Worm (Caenorhabditis elegans) whole organism, L4 larva: ENCODE measurements around the gene F43E2.11.
A peak's percentile ranks its signal among the peaks of the same experiment; 100 is the strongest.

Experiments
- D1046.2 ChIP-seq: fragments of 200-800 bp; sonication (Bioruptor generic); IDR thresholded peaks from 2 replicates; pipeline ENCODE4 v1.3.6; 2022; ENCODE audit warnings: missing genetic modification characterization, missing compliant biosample characterization
- F37D6.2 ChIP-seq: sonication (generic microtip); optimal IDR thresholded peaks from 2 replicates; lab custom pipeline; 2016; ENCODE audit warnings: mild to moderate bottlenecking, missing genetic modification characterization, missing compliant biosample characterization
- Y48G9A.11 ChIP-seq: fragments of 200-800 bp; sonication (Bioruptor generic); IDR thresholded peaks from 2 replicates; pipeline ENCODE4 v1.3.6; 2022; ENCODE audit warnings: missing genetic modification reagents, missing genetic modification characterization, missing compliant biosample characterization
- Y75B8A.6 ChIP-seq: fragments of 200-800 bp; sonication (Bioruptor generic); IDR thresholded peaks from 2 replicates; pipeline ENCODE4 v1.3.6; 2022; ENCODE audit warnings: missing genetic modification reagents, missing genetic modification characterization, missing compliant biosample characterization
- aha-1 ChIP-seq: fragments of 150-350 bp; peaks from one replicate; lab custom pipeline; 2014; ENCODE audit warnings: missing biosample characterization, missing genetic modification characterization
- aly-2 ChIP-seq: sonication (generic microtip); optimal IDR thresholded peaks from 2 replicates; lab custom pipeline; 2018; ENCODE audit warnings: missing biosample characterization, missing genetic modification characterization
- ama-1 ChIP-seq: fragments of 150-350 bp; optimal IDR thresholded peaks from 2 replicates; lab custom pipeline; 2014; ENCODE audit warnings: inconsistent platforms, mixed read lengths
- arid-1 ChIP-seq: fragments of 200-800 bp; sonication (Bioruptor generic); conservative IDR thresholded peaks from 2 replicates; pipeline ENCODE4 v1.3.6; 2022; ENCODE audit warnings: missing genetic modification reagents, missing genetic modification characterization, missing compliant biosample characterization
- attf-4 ChIP-seq: sonication (generic microtip); optimal IDR thresholded peaks from 3 replicates; lab custom pipeline; 2017; ENCODE audit warnings: missing biosample characterization, missing genetic modification characterization
- ceh-20 ChIP-seq: fragments of 200-800 bp; sonication (Bioruptor generic); IDR thresholded peaks from 2 replicates; pipeline ENCODE4 v1.3.6; 2022; ENCODE audit warnings: missing genetic modification reagents, missing genetic modification characterization, missing compliant biosample characterization
- ceh-28 ChIP-seq: fragments of 150-350 bp; optimal IDR thresholded peaks from 2 replicates; lab custom pipeline; 2014; ENCODE audit warnings: missing biosample characterization, missing genetic modification reagents, missing genetic modification characterization
- ceh-44 ChIP-seq: fragments of 200-800 bp; sonication (Bioruptor generic); IDR thresholded peaks from 2 replicates; pipeline ENCODE4 v1.3.6; 2022; ENCODE audit warnings: missing genetic modification reagents, missing genetic modification characterization, missing compliant biosample characterization
- ceh-62 ChIP-seq: sonication (generic microtip); optimal IDR thresholded peaks from 2 replicates; lab custom pipeline; 2017; ENCODE audit warnings: missing biosample characterization, missing genetic modification characterization
- ceh-82 ChIP-seq: sonication (generic microtip); optimal IDR thresholded peaks from 2 replicates; lab custom pipeline; 2017; ENCODE audit warnings: missing biosample characterization, missing genetic modification characterization
- cey-2 ChIP-seq: sonication (generic microtip); optimal IDR thresholded peaks from 3 replicates; lab custom pipeline; 2017; ENCODE audit warnings: missing genetic modification characterization, mild to moderate bottlenecking, missing compliant biosample characterization, antibody characterized with exemption, borderline replicate concordance; ENCODE audit not compliant: insufficient read depth
- daf-12 ChIP-seq: fragments of 150-350 bp; optimal IDR thresholded peaks from 2 replicates; lab custom pipeline; 2014; ENCODE audit warnings: missing biosample characterization, missing genetic modification reagents, missing genetic modification characterization
- daf-8 ChIP-seq: fragments of 200-800 bp; sonication (Bioruptor generic); IDR thresholded peaks from 2 replicates; pipeline ENCODE4 v1.3.6; 2022; ENCODE audit warnings: missing genetic modification characterization, missing compliant biosample characterization
- dmd-6 ChIP-seq: fragments of 200-800 bp; sonication (Bioruptor generic); IDR thresholded peaks from 2 replicates; pipeline ENCODE4 v1.3.6; 2022; ENCODE audit warnings: missing genetic modification reagents, missing genetic modification characterization, missing compliant biosample characterization
- dmd-8 ChIP-seq: fragments of 200-800 bp; sonication (Bioruptor generic); IDR thresholded peaks from 2 replicates; pipeline ENCODE4 v1.3.6; 2022; ENCODE audit warnings: missing genetic modification characterization, missing compliant biosample characterization
- dpl-1 ChIP-seq: fragments of 150-350 bp; optimal IDR thresholded peaks from 2 replicates; lab custom pipeline; 2014; ENCODE audit warnings: missing biosample characterization, missing genetic modification reagents, missing genetic modification characterization
- egl-43 ChIP-seq: fragments of 200-800 bp; sonication (Bioruptor generic); IDR thresholded peaks from 2 replicates; pipeline ENCODE4 v1.3.6; 2022; ENCODE audit warnings: missing genetic modification reagents, missing genetic modification characterization, missing compliant biosample characterization
- fkh-10 ChIP-seq: fragments of 150-350 bp; optimal IDR thresholded peaks from 2 replicates; lab custom pipeline; 2014; ENCODE audit warnings: missing biosample characterization, missing genetic modification reagents, missing genetic modification characterization
- gei-8 ChIP-seq: fragments of 200-800 bp; sonication (Bioruptor generic); optimal IDR thresholded peaks from 2 replicates; lab custom pipeline; 2018; ENCODE audit warnings: mild to moderate bottlenecking, missing genetic modification characterization, missing compliant biosample characterization
- hlh-30 ChIP-seq: sonication (generic microtip); optimal IDR thresholded peaks from 2 replicates; lab custom pipeline; 2017; ENCODE audit warnings: antibody characterized with exemption, mild to moderate bottlenecking, missing genetic modification characterization, missing compliant biosample characterization; ENCODE audit not compliant: insufficient read depth
- lim-7 ChIP-seq: fragments of 200-800 bp; sonication (Bioruptor generic); IDR thresholded peaks from 2 replicates; pipeline ENCODE4 v1.3.6; 2022; ENCODE audit warnings: missing genetic modification characterization, missing compliant biosample characterization
- lin-13 ChIP-seq: fragments of 150-350 bp; optimal IDR thresholded peaks from 2 replicates; lab custom pipeline; 2014; ENCODE audit warnings: missing biosample characterization, missing genetic modification reagents, missing genetic modification characterization
- lin-38 ChIP-seq: fragments of 200-800 bp; sonication (Bioruptor generic); IDR thresholded peaks from 2 replicates; pipeline ENCODE4 v1.3.6; 2022; ENCODE audit warnings: missing genetic modification reagents, missing genetic modification characterization, missing compliant biosample characterization
- lsy-2 ChIP-seq, 2 experiments: fragments of 150-350 bp in 1 of 2; sonication (generic microtip) in 1 of 2; optimal IDR thresholded peaks; 2 replicates each; lab custom pipeline; 2014 to 2017; ENCODE audit warnings: missing biosample characterization in 2 of 2, missing genetic modification characterization in 2 of 2
- mdl-1 ChIP-seq, 2 experiments: fragments of 150-350 bp in 1 of 2; sonication (generic microtip) in 1 of 2; optimal IDR thresholded peaks; 2 replicates each; lab custom pipeline; 2014 to 2017; ENCODE audit warnings: missing biosample characterization in 2 of 2, missing genetic modification characterization in 2 of 2
- mep-1 ChIP-seq: fragments of 150-350 bp; sonication (generic microtip); optimal IDR thresholded peaks from 3 replicates; lab custom pipeline; 2014; ENCODE audit warnings: missing biosample characterization, missing genetic modification characterization
- mes-2 ChIP-seq: sonication (generic microtip); optimal IDR thresholded peaks from 2 replicates; lab custom pipeline; 2016; ENCODE audit warnings: missing genotype, mild to moderate bottlenecking, missing genetic modification characterization, missing compliant biosample characterization; ENCODE audit not compliant: poor library complexity, severe bottlenecking
- mxl-2 ChIP-seq: fragments of 200-800 bp; sonication (Bioruptor generic); conservative IDR thresholded peaks from 2 replicates; pipeline ENCODE4 v1.3.6; 2022; ENCODE audit warnings: missing genetic modification reagents, missing genetic modification characterization, missing compliant biosample characterization
- mxl-3 ChIP-seq: fragments of 200-800 bp; sonication (Bioruptor generic); optimal IDR thresholded peaks from 2 replicates; lab custom pipeline; 2018; ENCODE audit warnings: mild to moderate bottlenecking, missing genetic modification characterization, missing compliant biosample characterization
- nhr-10 ChIP-seq: fragments of 150-350 bp; optimal IDR thresholded peaks from 2 replicates; lab custom pipeline; 2014; ENCODE audit warnings: missing biosample characterization, missing genetic modification characterization
- nhr-102 ChIP-seq: sonication (generic microtip); optimal IDR thresholded peaks from 2 replicates; lab custom pipeline; 2016; ENCODE audit warnings: mild to moderate bottlenecking, missing genetic modification characterization, moderate library complexity, missing compliant biosample characterization
- nhr-11 ChIP-seq: fragments of 150-350 bp; optimal IDR thresholded peaks from 2 replicates; lab custom pipeline; 2014; ENCODE audit warnings: missing biosample characterization, missing genetic modification characterization
- nhr-111 ChIP-seq: fragments of 200-800 bp; sonication (Bioruptor generic); optimal IDR thresholded peaks from 2 replicates; lab custom pipeline; 2018; ENCODE audit warnings: mild to moderate bottlenecking, missing genetic modification characterization, missing compliant biosample characterization
- nhr-28 ChIP-seq: fragments of 150-350 bp; optimal IDR thresholded peaks from 2 replicates; lab custom pipeline; 2014; ENCODE audit warnings: missing biosample characterization, missing genetic modification characterization
- nhr-41 ChIP-seq: fragments of 200-800 bp; sonication (Bioruptor generic); IDR thresholded peaks from 2 replicates; pipeline ENCODE4 v1.3.6; 2022; ENCODE audit warnings: missing genetic modification reagents, missing genetic modification characterization, missing compliant biosample characterization
- nhr-48 ChIP-seq: sonication (generic microtip); optimal IDR thresholded peaks from 2 replicates; lab custom pipeline; 2016; ENCODE audit warnings: mild to moderate bottlenecking, missing genetic modification characterization, missing compliant biosample characterization
- nhr-76 ChIP-seq: fragments of 150-350 bp; optimal IDR thresholded peaks from 2 replicates; lab custom pipeline; 2014; ENCODE audit warnings: missing biosample characterization, missing genetic modification characterization
- pha-4 ChIP-seq, 2 experiments: fragments of 150-350 bp in 1 of 2; fragments of 200-800 bp in 1 of 2; sonication (Bioruptor generic) in 1 of 2; IDR thresholded peaks in 1 of 2; optimal IDR thresholded peaks in 1 of 2; 2 replicates each; pipeline versions ENCODE4 v1.3.6 to Lab custom; 2014 to 2022; ENCODE audit warnings: missing genetic modification characterization in 2 of 2, missing genetic modification reagents in 2 of 2, missing biosample characterization in 1 of 2, missing compliant biosample characterization in 1 of 2
- php-3 ChIP-seq: fragments of 200-800 bp; sonication (Bioruptor generic); IDR thresholded peaks from 2 replicates; pipeline ENCODE4 v1.3.6; 2022; ENCODE audit warnings: missing genetic modification reagents, missing genetic modification characterization, missing compliant biosample characterization
- pqm-1 ChIP-seq: sonication (generic microtip); optimal IDR thresholded peaks from 2 replicates; lab custom pipeline; 2017; ENCODE audit warnings: missing biosample characterization, missing genetic modification characterization
- unc-130 ChIP-seq: sonication (generic microtip); optimal IDR thresholded peaks from 2 replicates; lab custom pipeline; 2016; ENCODE audit warnings: missing genetic modification reagents, missing genetic modification characterization, missing compliant biosample characterization
- unc-62 ChIP-seq, 3 experiments: fragments of 150-350 bp in 1 of 3; sonication (generic microtip); optimal IDR thresholded peaks in 2 of 3; peaks in 1 of 3; 1 replicate in 1 of 3; 2 replicates in 2 of 3; lab custom pipeline; 2014 to 2017; ENCODE audit warnings: missing biosample characterization in 3 of 3, missing genetic modification characterization in 3 of 3, missing genetic modification reagents in 3 of 3, missing genotype in 1 of 3
- vab-7 ChIP-seq: fragments of 200-800 bp; sonication (Bioruptor generic); IDR thresholded peaks from 2 replicates; pipeline ENCODE4 v1.3.6; 2022; ENCODE audit warnings: missing genetic modification reagents, missing genetic modification characterization, missing compliant biosample characterization
- zag-1 ChIP-seq: fragments of 150-350 bp; optimal IDR thresholded peaks from 2 replicates; lab custom pipeline; 2014; ENCODE audit warnings: missing biosample characterization, missing genetic modification characterization
- zfp-3 ChIP-seq: fragments of 200-800 bp; sonication (Bioruptor generic); conservative IDR thresholded peaks from 2 replicates; pipeline ENCODE4 v1.3.6; 2022; ENCODE audit warnings: missing genetic modification reagents, missing genetic modification characterization, missing compliant biosample characterization
- zip-11 ChIP-seq: fragments of 200-800 bp; sonication (Bioruptor generic); IDR thresholded peaks from 2 replicates; pipeline ENCODE4 v1.3.6; 2022; ENCODE audit warnings: missing genetic modification characterization, missing compliant biosample characterization
- ztf-11 ChIP-seq: fragments of 150-350 bp; optimal IDR thresholded peaks from 2 replicates; lab custom pipeline; 2014; ENCODE audit warnings: missing biosample characterization, missing genetic modification characterization

F43E2.11 gene

DNA sequence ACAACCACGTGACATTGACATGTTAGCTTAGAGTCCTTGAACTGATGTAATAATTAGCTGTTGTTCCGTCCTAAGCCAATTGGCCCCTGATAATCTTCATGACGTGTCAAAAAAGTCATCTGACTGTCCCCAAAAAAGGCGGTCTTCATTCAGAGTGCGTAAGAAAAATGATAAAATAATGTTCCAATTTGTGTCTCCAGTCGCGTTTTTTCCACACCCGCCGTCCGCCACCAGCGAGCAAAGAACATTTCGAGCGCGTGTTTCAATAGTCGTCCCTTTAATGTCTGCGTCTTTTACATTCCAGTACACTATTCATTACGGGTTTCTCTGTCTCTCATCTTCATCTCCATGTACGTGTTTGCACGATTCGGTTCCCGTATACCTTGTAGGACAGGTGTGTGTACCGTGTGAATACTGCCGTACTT lies 32.6 kb downstream of the F43E2.11 start (continued):
- TF ChIP-seq ceh-28 (no peak), mxl-3 (GFP tag; lab: Kevin White, UChicago) (peak; percentile 94), zfp-3 (GFP tag; lab: Robert Waterston, UW) (no peak), unc-130 (GFP tag; lab: Kevin White, UChicago) (no peak), ztf-11 (no peak), mdl-1 (tag; optimal IDR thresholded peaks at IDR 0.05; lab: Kevin White, UChicago) (peak; percentile 89 to 95), unc-62 (GFP tag; optimal IDR thresholded peaks at IDR 0.05 in 1 of 2; lab: Kevin White, UChicago) (peak in 1 of 2 experiments; percentile 93), unc-62 (tag; optimal IDR thresholded peaks at IDR 0.05; lab: Kevin White, UChicago) (no peak), cey-2 (peak; percentile 96), vab-7 (GFP tag; lab: Robert Waterston, UW) (no peak), ceh-20 (GFP tag; lab: Robert Waterston, UW) (peak; percentile 84), arid-1 (GFP tag; lab: Robert Waterston, UW) (0 out of 2 replicates have a peak, but pooled peaks have one; percentile 4), mxl-2 (GFP tag; lab: Robert Waterston, UW) (0 out of 2 replicates have a peak, but pooled peaks have one; percentile 3), daf-12 (no peak), pha-4 (GFP tag; IDR thresholded peaks at IDR 0.05; lab: Robert Waterston, UW) (no peak), pha-4 (tag; optimal IDR thresholded peaks at IDR 0.05; lab: Kevin White, UChicago) (peak; percentile 17), lin-13 (GFP tag; lab: Kevin White, UChicago) (no peak), pqm-1 (tag; lab: Kevin White, UChicago) (peak; percentile 52), nhr-28 (tag; lab: Kevin White, UChicago) (peak; percentile 97), ceh-44 (GFP tag; lab: Robert Waterston, UW) (no peak), nhr-41 (GFP tag; lab: Robert Waterston, UW) (no peak), dmd-8 (GFP tag; lab: Robert Waterston, UW) (no peak), ceh-62 (tag; lab: Kevin White, UChicago) (no peak), nhr-10 (tag; lab: Kevin White, UChicago) (peak; percentile 32), Y48G9A.11 (no peak), Y75B8A.6 (GFP tag; lab: Robert Waterston, UW) (no peak), nhr-102 (peak; percentile 92), nhr-11 (tag; lab: Kevin White, UChicago) (peak; percentile 72), F37D6.2 (no peak), attf-4 (tag; lab: Kevin White, UChicago) (no peak), ama-1 (lab: Kevin White, UChicago) (peak; percentile 46), nhr-111 (GFP tag; lab: Kevin White, UChicago) (no peak), egl-43 (GFP tag; lab: Robert Waterston, UW) (no peak), dpl-1 (GFP tag; lab: Kevin White, UChicago) (peak; percentile 27), php-3 (GFP tag; lab: Robert Waterston, UW) (peak; percentile 72), lim-7 (no peak), dmd-6 (GFP tag; lab: Robert Waterston, UW) (peak; percentile 93), zag-1 (tag; lab: Kevin White, UChicago) (no peak), mep-1 (tag; lab: Kevin White, UChicago) (peak; percentile 89), hlh-30 (tag; lab: Kevin White, UChicago) (peak; percentile 90), gei-8 (GFP tag; lab: Kevin White, UChicago) (peak; percentile 91), lin-38 (GFP tag; lab: Robert Waterston, UW) (no peak), lsy-2 (tag; optimal IDR thresholded peaks at IDR 0.05; lab: Kevin White, UChicago) (peak; percentile 51 to 80), ceh-82 (tag; lab: Kevin White, UChicago) (no peak), nhr-76 (tag; lab: Kevin White, UChicago) (peak; percentile 33), aha-1 (peak; percentile 97), mes-2 (tag; lab: Kevin White, UChicago) (peak; percentile 65), fkh-10 (GFP tag; lab: Kevin White, UChicago) (no peak), D1046.2 (GFP tag; lab: Robert Waterston, UW) (no peak), zip-11 (GFP tag; lab: Robert Waterston, UW) (no peak), aly-2 (tag; lab: Kevin White, UChicago) (no peak), daf-8 (GFP tag; lab: Robert Waterston, UW) (no peak), nhr-48 (tag; lab: Kevin White, UChicago) (peak; percentile 99)
